Worm (Caenorhabditis elegans) whole organism, young adult: ENCODE measurements around the gene glo-1.

Source experiments
- B0261.1 ChIP-seq: sonication (generic microtip); optimal IDR thresholded peaks from 2 replicates; lab custom pipeline; 2016; ENCODE audit warnings: mild to moderate bottlenecking, missing genetic modification characterization, moderate library complexity, missing compliant biosample characterization
- C06A6.2 ChIP-seq: fragments of 200-800 bp; sonication (Bioruptor generic); conservative IDR thresholded peaks from 2 replicates; pipeline ENCODE4 v1.3.6; 2022; ENCODE audit warnings: missing genetic modification characterization, missing compliant biosample characterization
- C17E4.6 ChIP-seq: fragments of 200-800 bp; sonication (Bioruptor generic); IDR thresholded peaks from 2 replicates; pipeline ENCODE4 v1.3.6; 2022; ENCODE audit warnings: missing genetic modification reagents, missing genetic modification characterization, missing compliant biosample characterization
- F39B2.1 ChIP-seq: fragments of 200-800 bp; sonication (Bioruptor generic); IDR thresholded peaks from 2 replicates; pipeline ENCODE4 v1.3.6; 2022; ENCODE audit warnings: missing genetic modification reagents, missing genetic modification characterization, missing compliant biosample characterization
- K11D2.4 ChIP-seq: fragments of 200-800 bp; sonication (Bioruptor generic); IDR thresholded peaks from 2 replicates; pipeline ENCODE4 v1.3.6; 2022; ENCODE audit warnings: missing genetic modification reagents, missing genetic modification characterization, missing compliant biosample characterization
- T07F8.4 ChIP-seq: sonication (generic microtip); optimal IDR thresholded peaks from 2 replicates; lab custom pipeline; 2016; ENCODE audit warnings: mild to moderate bottlenecking, missing genetic modification characterization, moderate library complexity, missing compliant biosample characterization
- Y53F4B.3 ChIP-seq: fragments of 200-800 bp; sonication (Bioruptor generic); IDR thresholded peaks from 2 replicates; pipeline ENCODE4 v1.3.6; 2022; ENCODE audit warnings: missing genetic modification reagents, missing genetic modification characterization, missing compliant biosample characterization
- Y53G8AR.9 ChIP-seq: fragments of 200-800 bp; sonication (Bioruptor generic); conservative IDR thresholded peaks from 2 replicates; pipeline ENCODE4 v1.3.6; 2022; ENCODE audit warnings: missing genetic modification reagents, missing genetic modification characterization, missing compliant biosample characterization
- Y79H2A.3 ChIP-seq: fragments of 200-800 bp; sonication (Bioruptor generic); conservative IDR thresholded peaks from 2 replicates; pipeline ENCODE4 v1.3.6; 2022; ENCODE audit warnings: missing genetic modification reagents, missing genetic modification characterization, missing compliant biosample characterization
- ama-1 ChIP-seq, 3 experiments: fragments of 150-350 bp in 1 of 3; sonication (generic microtip) in 2 of 3; optimal IDR thresholded peaks; 2 replicates each; lab custom pipeline; 2014 to 2018; ENCODE audit warnings: missing biosample characterization in 2 of 3, missing genetic modification characterization in 2 of 3, missing genetic modification reagents in 2 of 3
- aptf-2 ChIP-seq: fragments of 200-800 bp; sonication (Bioruptor generic); conservative IDR thresholded peaks from 2 replicates; pipeline ENCODE4 v1.3.6; 2022; ENCODE audit warnings: missing genetic modification reagents, missing genetic modification characterization, missing compliant biosample characterization
- attf-3 ChIP-seq: fragments of 200-800 bp; sonication (Bioruptor generic); conservative IDR thresholded peaks from 2 replicates; pipeline ENCODE4 v1.3.6; 2022; ENCODE audit warnings: missing genetic modification reagents, missing genetic modification characterization, missing compliant biosample characterization
- attf-5 ChIP-seq: fragments of 200-800 bp; sonication (Bioruptor generic); optimal IDR thresholded peaks from 2 replicates; lab custom pipeline; 2018; ENCODE audit warnings: mild to moderate bottlenecking, missing genetic modification characterization, missing compliant biosample characterization
- ceh-58 ChIP-seq: fragments of 200-800 bp; sonication (Bioruptor generic); IDR thresholded peaks from 2 replicates; pipeline ENCODE4 v1.3.6; 2022; ENCODE audit warnings: missing genetic modification characterization, missing compliant biosample characterization
- ceh-79 ChIP-seq: sonication (generic microtip); optimal IDR thresholded peaks from 2 replicates; lab custom pipeline; 2017; ENCODE audit warnings: mild to moderate bottlenecking, missing genetic modification characterization, missing compliant biosample characterization
- die-1 ChIP-seq: sonication (generic microtip); optimal IDR thresholded peaks from 2 replicates; lab custom pipeline; 2016; ENCODE audit warnings: missing genotype, mild to moderate bottlenecking, missing genetic modification characterization, missing compliant biosample characterization
- efl-1 ChIP-seq: fragments of 150-350 bp; optimal IDR thresholded peaks from 2 replicates; lab custom pipeline; 2014; ENCODE audit warnings: missing biosample characterization, missing genetic modification reagents, missing genetic modification characterization
- ets-4 ChIP-seq: fragments of 200-800 bp; sonication (Bioruptor generic); optimal IDR thresholded peaks from 2 replicates; lab custom pipeline; 2018; ENCODE audit warnings: mild to moderate bottlenecking, missing genetic modification characterization, missing compliant biosample characterization
- hlh-12 ChIP-seq: sonication (generic microtip); optimal IDR thresholded peaks from 2 replicates; lab custom pipeline; 2016; ENCODE audit warnings: missing genetic modification characterization, missing compliant biosample characterization
- hmg-1.2 ChIP-seq: fragments of 200-800 bp; sonication (Bioruptor generic); IDR thresholded peaks from 2 replicates; pipeline ENCODE4 v1.3.6; 2022; ENCODE audit warnings: missing genetic modification reagents, missing genetic modification characterization, missing compliant biosample characterization
- hsf-1 ChIP-seq: fragments of 200-800 bp; sonication (Bioruptor generic); IDR thresholded peaks from 2 replicates; pipeline ENCODE4 v1.3.6; 2022; ENCODE audit warnings: missing genetic modification reagents, missing genetic modification characterization, missing compliant biosample characterization
- lag-1 ChIP-seq: fragments of 200-800 bp; sonication (Bioruptor generic); IDR thresholded peaks from 2 replicates; pipeline ENCODE4 v1.3.6; 2022; ENCODE audit warnings: missing genetic modification reagents, missing genetic modification characterization, missing compliant biosample characterization
- let-607 ChIP-seq, 2 experiments: fragments of 200-800 bp in 1 of 2; sonication (Bioruptor generic) in 1 of 2; sonication (generic microtip) in 1 of 2; optimal IDR thresholded peaks; 2 replicates each; lab custom pipeline; 2016 to 2018; ENCODE audit warnings: mild to moderate bottlenecking in 2 of 2, missing compliant biosample characterization in 2 of 2, missing genetic modification characterization in 2 of 2, moderate library complexity in 2 of 2, missing genotype in 1 of 2
- lin-26 ChIP-seq: fragments of 200-800 bp; sonication (Bioruptor generic); IDR thresholded peaks from 2 replicates; pipeline ENCODE4 v1.3.6; 2022; ENCODE audit warnings: missing genetic modification reagents, missing genetic modification characterization, missing compliant biosample characterization
- lin-40 ChIP-seq: sonication (generic microtip); optimal IDR thresholded peaks from 2 replicates; lab custom pipeline; 2016; ENCODE audit warnings: missing genetic modification characterization, mild to moderate bottlenecking, missing compliant biosample characterization, missing genotype, missing genetic modification reagents
- lsl-1 ChIP-seq: fragments of 200-800 bp; sonication (Bioruptor generic); optimal IDR thresholded peaks from 2 replicates; lab custom pipeline; 2018; ENCODE audit warnings: mild to moderate bottlenecking, missing genetic modification characterization, moderate library complexity, missing compliant biosample characterization
- madf-6 ChIP-seq: fragments of 200-800 bp; sonication (Bioruptor generic); IDR thresholded peaks from 2 replicates; pipeline ENCODE4 v1.3.6; 2022; ENCODE audit warnings: missing genetic modification reagents, missing genetic modification characterization, missing compliant biosample characterization
- madf-8 ChIP-seq: fragments of 200-800 bp; sonication (Bioruptor generic); conservative IDR thresholded peaks from 2 replicates; pipeline ENCODE4 v1.3.6; 2022; ENCODE audit warnings: missing genetic modification reagents, missing genetic modification characterization, missing compliant biosample characterization
- mel-28 ChIP-seq: sonication (generic microtip); optimal IDR thresholded peaks from 2 replicates; lab custom pipeline; 2016; ENCODE audit warnings: borderline replicate concordance, mild to moderate bottlenecking, missing genetic modification characterization, missing compliant biosample characterization
- mxl-1 ChIP-seq: sonication (generic microtip); optimal IDR thresholded peaks from 2 replicates; lab custom pipeline; 2016; ENCODE audit warnings: missing genetic modification characterization, missing compliant biosample characterization
- nfya-1 ChIP-seq: sonication (generic microtip); optimal IDR thresholded peaks from 2 replicates; lab custom pipeline; 2017; ENCODE audit warnings: antibody characterized with exemption, missing compliant biosample characterization, missing genetic modification characterization, borderline replicate concordance; ENCODE audit not compliant: insufficient read depth
- nhr-120 ChIP-seq: fragments of 200-800 bp; sonication (Bioruptor generic); IDR thresholded peaks from 2 replicates; pipeline ENCODE4 v1.3.6; 2022; ENCODE audit warnings: missing genetic modification characterization, missing compliant biosample characterization
- nhr-27 ChIP-seq: fragments of 200-800 bp; sonication (Bioruptor generic); optimal IDR thresholded peaks from 2 replicates; lab custom pipeline; 2018; ENCODE audit warnings: mild to moderate bottlenecking, missing genetic modification characterization, moderate library complexity, missing compliant biosample characterization
- nhr-80 ChIP-seq: sonication (generic microtip); optimal IDR thresholded peaks from 2 replicates; lab custom pipeline; 2016; ENCODE audit warnings: missing genetic modification characterization, missing compliant biosample characterization
- nhr-90 ChIP-seq: sonication (generic microtip); optimal IDR thresholded peaks from 2 replicates; lab custom pipeline; 2016; ENCODE audit warnings: missing genotype, mild to moderate bottlenecking, missing genetic modification characterization, missing compliant biosample characterization
- rcor-1 ChIP-seq: fragments of 200-800 bp; sonication (Bioruptor generic); IDR thresholded peaks from 2 replicates; pipeline ENCODE4 v1.3.6; 2022; ENCODE audit warnings: missing genetic modification reagents, missing genetic modification characterization, missing compliant biosample characterization
- rec-8 ChIP-seq, 2 experiments: sonication (generic microtip); optimal IDR thresholded peaks; 2 replicates each; lab custom pipeline; 2016; ENCODE audit warnings: mild to moderate bottlenecking in 2 of 2, missing genetic modification characterization in 2 of 2, missing genetic modification reagents in 2 of 2, missing genotype in 2 of 2, missing biosample characterization in 1 of 2, missing compliant biosample characterization in 1 of 2, moderate library complexity in 1 of 2
- rpc-1 ChIP-seq, 2 experiments: fragments of 150-350 bp in 1 of 2; sonication (generic microtip) in 1 of 2; optimal IDR thresholded peaks; 2 replicates each; lab custom pipeline; 2014 to 2018; ENCODE audit warnings: missing biosample characterization in 1 of 2, missing genetic modification characterization in 1 of 2, missing genetic modification reagents in 1 of 2, missing genotype in 1 of 2
- sea-2 ChIP-seq: fragments of 200-800 bp; sonication (Bioruptor generic); IDR thresholded peaks from 2 replicates; pipeline ENCODE4 v1.3.6; 2022; ENCODE audit warnings: missing genetic modification characterization, missing compliant biosample characterization
- snpc-3.4 ChIP-seq: sonication (generic microtip); optimal IDR thresholded peaks from 2 replicates; lab custom pipeline; 2017; ENCODE audit warnings: missing genetic modification characterization, mild to moderate bottlenecking, missing compliant biosample characterization, antibody characterized with exemption, moderate library complexity, missing genotype, missing genetic modification reagents
- tbp1 ChIP-seq: fragments of 200-800 bp; sonication (Bioruptor generic); optimal IDR thresholded peaks from 2 replicates; lab custom pipeline; 2018; ENCODE audit warnings: mild to moderate bottlenecking, missing genetic modification characterization, missing compliant biosample characterization
- xnd-1 ChIP-seq: sonication (generic microtip); optimal IDR thresholded peaks from 2 replicates; lab custom pipeline; 2016; ENCODE audit warnings: missing genotype, missing genetic modification reagents, missing genetic modification characterization, missing compliant biosample characterization
- zfh-2 ChIP-seq: fragments of 200-800 bp; sonication (Bioruptor generic); conservative IDR thresholded peaks from 2 replicates; pipeline ENCODE4 v1.3.6; 2022; ENCODE audit warnings: missing genetic modification reagents, missing genetic modification characterization, missing compliant biosample characterization
- ztf-22 ChIP-seq: fragments of 200-800 bp; sonication (Bioruptor generic); optimal IDR thresholded peaks from 2 replicates; lab custom pipeline; 2018; ENCODE audit warnings: mild to moderate bottlenecking, missing genetic modification characterization, moderate library complexity, missing compliant biosample characterization
- ztf-28 ChIP-seq: fragments of 200-800 bp; sonication (Bioruptor generic); IDR thresholded peaks from 2 replicates; pipeline ENCODE4 v1.3.6; 2022; ENCODE audit warnings: missing genetic modification reagents, missing genetic modification characterization, missing compliant biosample characterization

The glo-1 gene

DNA sequence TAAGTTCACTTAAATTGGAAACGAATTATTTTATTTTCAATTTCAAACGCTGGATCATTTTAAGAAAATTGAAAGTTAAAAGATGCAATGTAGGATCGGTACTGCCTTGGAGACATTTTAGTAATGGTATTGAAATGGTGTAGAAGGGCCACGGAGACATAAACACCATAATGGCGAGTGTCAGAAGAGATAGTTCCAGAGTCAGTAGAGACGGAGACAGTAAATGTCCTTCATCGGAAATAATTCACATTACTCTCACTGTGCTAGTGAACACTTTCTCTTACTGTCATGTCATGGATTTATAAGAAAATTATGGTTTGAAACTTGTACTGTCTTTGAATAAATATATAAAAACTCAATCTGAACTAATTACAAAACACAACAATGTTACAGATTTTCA lies 11.1 kb upstream of the glo-1 start:
- TF ChIP-seq mxl-1 (no peak), ztf-22 (GFP tag; lab: Kevin White, UChicago) (no peak), ceh-58 (GFP tag; lab: Robert Waterston, UW) (no peak), rpc-1 (optimal IDR thresholded peaks at IDR 0.05; lab: Kevin White, UChicago) (no peak), rpc-1 (tag; optimal IDR thresholded peaks at IDR 0.05; lab: Kevin White, UChicago) (no peak), lag-1 (GFP tag; lab: Robert Waterston, UW) (no peak), C06A6.2 (GFP tag; lab: Robert Waterston, UW) (no peak), attf-5 (no peak), nhr-27 (tag; lab: Kevin White, UChicago) (no peak), nhr-90 (tag; lab: Kevin White, UChicago) (no peak), hmg-1.2 (GFP tag; lab: Robert Waterston, UW) (no peak), lin-40 (tag; lab: Kevin White, UChicago) (no peak), rcor-1 (GFP tag; lab: Robert Waterston, UW) (no peak), madf-6 (GFP tag; lab: Robert Waterston, UW) (no peak), mel-28 (tag; lab: Kevin White, UChicago) (no peak), snpc-3.4 (tag; lab: Kevin White, UChicago) (no peak)

DNA sequence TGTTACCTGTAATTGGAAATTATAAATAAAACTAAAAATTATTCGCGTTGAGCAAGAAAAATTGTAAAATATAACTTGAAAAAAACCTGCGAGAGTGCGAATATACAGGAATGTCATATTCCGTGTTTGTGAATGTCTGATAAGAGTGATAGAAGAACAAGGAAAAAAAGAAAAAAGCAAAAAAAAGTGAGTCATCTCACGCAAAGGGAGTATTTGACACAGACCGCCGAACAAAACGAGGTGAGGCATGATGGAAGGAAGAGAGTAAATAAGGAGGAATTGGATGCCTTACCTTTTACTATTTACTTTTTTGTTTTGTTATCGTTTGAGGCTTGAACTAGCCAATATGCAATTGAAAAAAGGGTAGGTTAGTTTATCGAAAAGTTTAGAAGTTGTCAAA lies 10.3 kb upstream of the glo-1 start, which contains the start of gene F21G4.1:
F21G4.1 (minus strand) TSS at position 6 of the 400 bp plus-strand sequence.
- no peak for TF ChIP-seq Y79H2A.3 (GFP tag; lab: Robert Waterston, UW)
- peak; percentile 72 for TF ChIP-seq nhr-80 (tag; lab: Kevin White, UChicago)

DNA sequence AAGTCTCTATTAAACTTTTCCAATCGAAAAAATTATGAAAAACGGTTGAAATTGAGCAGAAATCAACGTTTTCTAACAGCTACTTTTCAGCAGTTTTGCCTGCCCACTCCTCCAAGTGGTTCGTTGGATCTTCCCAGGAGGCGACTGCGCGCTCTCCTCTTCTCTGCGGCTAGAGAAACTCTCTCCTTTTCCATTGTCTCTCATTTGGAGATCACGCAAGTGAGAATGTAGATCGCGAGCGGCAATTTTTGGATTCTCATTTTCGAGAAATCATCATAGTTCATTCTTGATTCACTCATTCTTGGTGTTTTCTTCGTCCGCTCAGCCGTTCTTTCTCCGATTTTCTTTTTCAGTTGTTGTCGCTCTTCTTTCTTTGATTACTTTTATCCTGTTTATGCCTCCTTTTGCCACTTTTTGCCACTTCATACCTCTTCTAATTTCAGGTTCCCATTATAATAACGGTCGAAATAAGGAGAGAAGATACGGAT lies 1.9 kb upstream of the glo-1 start, which contains the start of gene mrp-4:
mrp-4 (plus strand) TSS at position 438 of the 488 bp plus-strand sequence.
- TF ChIP-seq rec-8 (tag; optimal IDR thresholded peaks at IDR 0.05; lab: Kevin White, UChicago) (no peak), ceh-79 (no peak), madf-8 (GFP tag; lab: Robert Waterston, UW) (peak; percentile 41), Y53F4B.3 (GFP tag; lab: Robert Waterston, UW) (no peak), B0261.1 (tag; lab: Kevin White, UChicago) (no peak), lsl-1 (GFP tag; lab: Kevin White, UChicago) (no peak), attf-3 (no peak), die-1 (no peak), hsf-1 (peak; percentile 63), efl-1 (GFP tag; lab: Kevin White, UChicago) (peak; percentile 90), F39B2.1 (GFP tag; lab: Robert Waterston, UW) (no peak), ama-1 (optimal IDR thresholded peaks at IDR 0.05; lab: Kevin White, UChicago) (no peak), ama-1 (GFP tag; optimal IDR thresholded peaks at IDR 0.05; lab: Kevin White, UChicago) (no peak), zfh-2 (GFP tag; lab: Robert Waterston, UW) (no peak), snpc-3.4 (tag; lab: Kevin White, UChicago) (no peak), lin-26 (GFP tag; lab: Robert Waterston, UW) (no peak), let-607 (tag; optimal IDR thresholded peaks at IDR 0.05; lab: Kevin White, UChicago) (no peak), ztf-28 (no peak), ztf-22 (GFP tag; lab: Kevin White, UChicago) (no peak), sea-2 (GFP tag; lab: Robert Waterston, UW) (no peak), tbp1 (GFP tag; lab: Kevin White, UChicago) (no peak), Y53G8AR.9 (GFP tag; lab: Robert Waterston, UW) (no peak), ets-4 (GFP tag; lab: Kevin White, UChicago) (no peak), K11D2.4 (GFP tag; lab: Robert Waterston, UW) (no peak), nfya-1 (tag; lab: Kevin White, UChicago) (no peak), T07F8.4 (tag; lab: Kevin White, UChicago) (no peak), hlh-12 (no peak), nhr-120 (GFP tag; lab: Robert Waterston, UW) (no peak), xnd-1 (peak; percentile 19), C17E4.6 (GFP tag; lab: Robert Waterston, UW) (no peak), aptf-2 (GFP tag; lab: Robert Waterston, UW) (peak; percentile 100)
